Worm (Caenorhabditis elegans): Measurements from ENCODE around the gene C35B1.7.

The C35B1.7 gene

DNA sequence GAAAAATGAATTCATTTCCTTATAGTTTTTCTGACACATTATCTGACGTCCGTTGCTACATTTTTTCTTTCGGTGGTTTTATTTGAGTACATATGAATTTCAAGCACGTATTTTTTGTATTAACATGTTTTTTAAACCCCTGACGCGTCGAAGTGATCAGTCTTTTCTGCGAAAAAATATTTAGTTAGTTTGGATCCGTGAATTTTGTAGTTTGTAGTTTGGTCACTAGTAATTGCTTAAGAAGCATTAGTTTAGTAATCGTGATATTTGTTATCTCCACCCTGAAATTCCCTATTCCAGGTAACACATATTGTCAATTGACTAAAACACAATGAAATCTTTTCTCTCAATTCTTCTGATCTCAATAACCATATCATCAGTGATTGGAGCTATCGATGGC, at the start of gene C35B1.7:
TSS of gene C35B1.7 (plus strand) at position 301 of the 400 bp plus-strand sequence.
- TF ChIP-seq ama-1 (optimal IDR thresholded peaks at IDR 0.05) (no peak), pqm-1 (tag; optimal IDR thresholded peaks at IDR 0.05) (no peak), eor-1 (tag; optimal IDR thresholded peaks at IDR 0.05) (no peak), nhr-67 (tag; optimal IDR thresholded peaks at IDR 0.05) (no peak), fkh-2 (tag; optimal IDR thresholded peaks at IDR 0.05) (no peak), nhr-237 (tag; optimal IDR thresholded peaks at IDR 0.05) (no peak), elt-3 (tag; optimal IDR thresholded peaks at IDR 0.05) (no peak), jun-1 (tag; optimal IDR thresholded peaks at IDR 0.05) (no peak), ztf-11 (tag; optimal IDR thresholded peaks at IDR 0.05) (no peak), lin-15B (tag; optimal IDR thresholded peaks at IDR 0.05) (no peak), nhr-43 (tag; optimal IDR thresholded peaks at IDR 0.05; ENCODE audit: poor library complexity, severe bottlenecking) (no peak), zag-1 (tag; optimal IDR thresholded peaks at IDR 0.05) (no peak)

DNA sequence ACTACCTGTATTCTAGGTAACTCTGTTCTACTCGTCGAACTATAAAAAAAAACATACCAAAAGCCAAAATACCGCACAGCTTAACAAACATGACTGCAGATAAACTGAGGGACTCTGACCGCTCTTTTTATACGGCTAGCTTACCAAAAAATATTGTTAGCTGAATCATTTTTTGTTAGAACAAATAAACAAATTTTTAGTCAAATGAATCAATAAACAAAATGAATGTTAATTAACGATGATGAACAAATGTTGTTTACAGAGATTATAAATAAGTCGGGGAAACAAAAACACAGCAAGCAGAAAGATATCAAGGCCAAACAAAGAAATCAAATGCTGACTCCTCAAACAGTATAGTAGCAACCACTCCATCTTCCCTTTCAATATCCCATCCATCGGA, 45.3 kb upstream of the C35B1.7 start, which contains the start of gene ilys-6:
TSS of gene ilys-6 (minus strand) at position 101 of the 400 bp plus-strand sequence.
- TF ChIP-seq ceh-28 (tag; optimal IDR thresholded peaks at IDR 0.05) = no peak

- TF ChIP-seq mml-1 (tag; optimal IDR thresholded peaks at IDR 0.05) (no peak), nhr-12 (tag; optimal IDR thresholded peaks at IDR 0.05) (no peak), sea-2 (GFP tag; optimal IDR thresholded peaks at IDR 0.05) (no peak)
These were observed 41.5 kb upstream of the C35B1.7 start for ce11 chrIV:4067336-4067735.

- TF ChIP-seq nfya-1 (tag; optimal IDR thresholded peaks at IDR 0.05; ENCODE audit: insufficient read depth) (no peak), egl-5 (tag; optimal IDR thresholded peaks at IDR 0.05) (no peak), elt-3 (tag; optimal IDR thresholded peaks at IDR 0.05) (no peak), ceh-16 (tag; optimal IDR thresholded peaks at IDR 0.05) (no peak), ama-1 (optimal IDR thresholded peaks at IDR 0.05) (no peak), ztf-11 (tag; optimal IDR thresholded peaks at IDR 0.05) (no peak), nhr-11 (tag; optimal IDR thresholded peaks at IDR 0.05) (no peak), fkh-2 (tag; optimal IDR thresholded peaks at IDR 0.05) (no peak), pha-4 (tag; optimal IDR thresholded peaks at IDR 0.05) (no peak), nhr-67 (tag; optimal IDR thresholded peaks at IDR 0.05) (no peak), lin-15B (tag; optimal IDR thresholded peaks at IDR 0.05) (no peak), elt-1 (tag; optimal IDR thresholded peaks at IDR 0.05) (no peak), ceh-9 (tag; optimal IDR thresholded peaks at IDR 0.05) (no peak), nhr-12 (tag; optimal IDR thresholded peaks at IDR 0.05) (no peak), eor-1 (tag; optimal IDR thresholded peaks at IDR 0.05) (no peak), nhr-77 (tag; optimal IDR thresholded peaks at IDR 0.05) (no peak), zag-1 (tag; optimal IDR thresholded peaks at IDR 0.05) (no peak)
These were observed 40.4 kb upstream of the C35B1.7 start, which contains the start of gene fbxb-55 for ce11 chrIV:4068480-4068879. Gene fbxb-55 (plus strand): TSS chrIV:4068780.

DNA sequence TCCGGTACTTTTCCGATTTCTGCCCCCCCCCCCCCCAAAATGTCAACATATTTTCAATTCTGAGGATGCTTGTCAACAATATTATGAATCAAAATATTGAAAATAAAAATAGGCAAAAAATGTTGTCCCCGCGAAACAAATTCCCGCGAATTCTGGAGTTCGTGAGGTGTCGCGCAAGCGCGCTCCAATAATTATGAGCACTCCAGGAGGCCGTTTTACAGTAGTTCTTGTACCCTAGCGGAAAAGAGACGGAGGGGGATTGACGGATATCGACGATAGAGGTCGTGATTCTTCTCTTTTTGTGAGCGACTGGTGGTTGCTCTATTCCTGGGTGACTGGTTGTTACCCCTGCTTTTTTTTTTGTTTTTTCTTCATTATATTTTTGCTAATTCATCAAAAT, 38.1 kb upstream of the C35B1.7 start:
- TF ChIP-seq elt-2 (tag; optimal IDR thresholded peaks at IDR 0.05) = no peak
- TF ChIP-seq hmg-11 (tag; optimal IDR thresholded peaks at IDR 0.05) = no peak
- no peak for TF ChIP-seq snpc-4 (tag; optimal IDR thresholded peaks at IDR 0.05)
- TF ChIP-seq nhr-23 (tag; optimal IDR thresholded peaks at IDR 0.05) = no peak
- no peak for TF ChIP-seq lsy-12 (tag; optimal IDR thresholded peaks at IDR 0.05)
- no peak for TF ChIP-seq ama-1 (optimal IDR thresholded peaks at IDR 0.05)
- no peak for TF ChIP-seq mdl-1 (tag; optimal IDR thresholded peaks at IDR 0.05)
- no peak for TF ChIP-seq unc-62 (GFP tag; optimal IDR thresholded peaks at IDR 0.05)
- TF ChIP-seq lin-39 (tag; optimal IDR thresholded peaks at IDR 0.05) = no peak
- no peak for TF ChIP-seq ZK546.5 (tag; optimal IDR thresholded peaks at IDR 0.05)
- TF ChIP-seq ztf-4 (tag; optimal IDR thresholded peaks at IDR 0.05) = no peak
- no peak for TF ChIP-seq ceh-28 (tag; optimal IDR thresholded peaks at IDR 0.05)
- TF ChIP-seq sea-2 (GFP tag; optimal IDR thresholded peaks at IDR 0.05) = no peak
- TF ChIP-seq mml-1 (tag; optimal IDR thresholded peaks at IDR 0.05) = no peak
- TF ChIP-seq unc-39 (tag; optimal IDR thresholded peaks at IDR 0.05) = no peak
- no peak for TF ChIP-seq elt-3 (tag; optimal IDR thresholded peaks at IDR 0.05)
- no peak for TF ChIP-seq fkh-2 (tag; optimal IDR thresholded peaks at IDR 0.05)
- no peak for TF ChIP-seq fkh-10 (GFP tag; optimal IDR thresholded peaks at IDR 0.05)
